Fruit fly (Drosophila melanogaster) whole organism, embryonic: ENCODE data around the gene ND-B17.

ENCODE experiments used
- Atf-2 ChIP-seq: fragments of 200-800 bp; sonication (Bioruptor generic); optimal IDR thresholded peaks from 2 replicates; lab custom pipeline; 2016; ENCODE audit warnings: missing biosample characterization, missing genetic modification characterization
- Bdp1 ChIP-seq: fragments of 200-800 bp; sonication (Bioruptor generic); optimal IDR thresholded peaks from 3 replicates; lab custom pipeline; 2016; ENCODE audit warnings: missing biosample characterization, missing genetic modification characterization
- CG10267 ChIP-seq: fragments of 200-800 bp; sonication (Bioruptor generic); optimal IDR thresholded peaks from 2 replicates; lab custom pipeline; 2018; ENCODE audit warnings: missing biosample characterization, mild to moderate bottlenecking, missing genetic modification characterization, moderate library complexity
- CG10321 ChIP-seq: fragments of 200-800 bp; sonication (Bioruptor generic); IDR thresholded peaks from 2 replicates; pipeline ENCODE4 v1.3.6; 2022; ENCODE audit warnings: missing biosample characterization, missing genetic modification characterization
- CG12391 ChIP-seq: fragments of 200-800 bp; sonication (Bioruptor generic); optimal IDR thresholded peaks from 3 replicates; lab custom pipeline; 2018; ENCODE audit warnings: missing biosample characterization, mild to moderate bottlenecking, missing genetic modification characterization, moderate library complexity
- CG1647 ChIP-seq: fragments of 200-800 bp; sonication (Bioruptor generic); optimal IDR thresholded peaks from 3 replicates; lab custom pipeline; 2016; ENCODE audit warnings: missing biosample characterization, missing genetic modification characterization
- CG16813 ChIP-seq: fragments of 200-800 bp; sonication (Bioruptor generic); IDR thresholded peaks from 3 replicates; pipeline ENCODE4 v1.3.6; 2022; ENCODE audit warnings: missing biosample characterization, missing genetic modification characterization; ENCODE audit not compliant: partially characterized antibody
- CG1832 ChIP-seq: fragments of 200-800 bp; sonication (Bioruptor generic); optimal IDR thresholded peaks from 2 replicates; lab custom pipeline; 2017; ENCODE audit warnings: missing biosample characterization, mild to moderate bottlenecking, missing genetic modification characterization, inconsistent platforms
- CG18476 ChIP-seq: fragments of 200-800 bp; sonication (Bioruptor generic); optimal IDR thresholded peaks from 2 replicates; lab custom pipeline; 2016; ENCODE audit warnings: missing biosample characterization, mild to moderate bottlenecking, missing genetic modification characterization
- CG18619 ChIP-seq: fragments of 200-800 bp; sonication (Bioruptor generic); optimal IDR thresholded peaks from 3 replicates; lab custom pipeline; 2017; ENCODE audit warnings: missing biosample characterization, mild to moderate bottlenecking, missing genetic modification characterization
- CG32532 ChIP-seq: fragments of 200-800 bp; sonication (Bioruptor generic); IDR thresholded peaks from 2 replicates; pipeline ENCODE4 v1.3.6; 2022; ENCODE audit warnings: missing biosample characterization, missing genetic modification characterization
- CG34422 ChIP-seq: fragments of 200-800 bp; sonication (Bioruptor generic); IDR thresholded peaks from 3 replicates; pipeline ENCODE4 v1.3.6; 2022; ENCODE audit warnings: missing biosample characterization, missing genetic modification characterization
- CG43689 ChIP-seq: fragments of 200-800 bp; sonication (Bioruptor generic); IDR thresholded peaks from 2 replicates; pipeline ENCODE4 v1.3.6; 2022; ENCODE audit warnings: missing biosample characterization, missing genetic modification characterization
- CG6175 ChIP-seq: fragments of 200-800 bp; sonication (Bioruptor generic); IDR thresholded peaks from 3 replicates; pipeline ENCODE4 v1.3.6; 2022; ENCODE audit warnings: missing biosample characterization, missing genetic modification characterization
- CG6683 ChIP-seq: fragments of 200-800 bp; sonication (Bioruptor generic); optimal IDR thresholded peaks from 2 replicates; lab custom pipeline; 2017; ENCODE audit warnings: missing biosample characterization, mild to moderate bottlenecking, missing genetic modification characterization, missing genetic modification reagents
- CG6689 ChIP-seq: fragments of 200-800 bp; sonication (Bioruptor generic); IDR thresholded peaks from 2 replicates; pipeline ENCODE4 v1.3.6; 2022; ENCODE audit warnings: missing biosample characterization, missing genetic modification characterization
- CG6765 ChIP-seq: fragments of 200-800 bp; sonication (Bioruptor generic); optimal IDR thresholded peaks from 3 replicates; lab custom pipeline; 2017; ENCODE audit warnings: missing biosample characterization, mild to moderate bottlenecking, missing genetic modification characterization
- CG7786 ChIP-seq: fragments of 200-800 bp; sonication (Bioruptor generic); optimal IDR thresholded peaks from 2 replicates; lab custom pipeline; 2016; ENCODE audit warnings: missing biosample characterization, missing genetic modification characterization
- CG9609 ChIP-seq: fragments of 200-800 bp; sonication (Bioruptor generic); optimal IDR thresholded peaks from 3 replicates; lab custom pipeline; 2016; ENCODE audit warnings: missing biosample characterization, missing genetic modification characterization
- CTCF ChIP-seq: fragments of 200-800 bp; sonication (Bioruptor generic); optimal IDR thresholded peaks from 2 replicates; lab custom pipeline; 2017; ENCODE audit warnings: missing biosample characterization, mild to moderate bottlenecking, missing genetic modification characterization, moderate library complexity
- CkIIα-i1 ChIP-seq: fragments of 200-800 bp; sonication (Bioruptor generic); IDR thresholded peaks from 2 replicates; pipeline ENCODE4 v1.3.6; 2022; ENCODE audit warnings: missing biosample characterization, missing genetic modification characterization
- Fer3 ChIP-seq: fragments of 200-800 bp; sonication (Bioruptor generic); optimal IDR thresholded peaks from 2 replicates; lab custom pipeline; 2018; ENCODE audit warnings: missing biosample characterization, mild to moderate bottlenecking, missing genetic modification characterization, moderate library complexity
- Gug ChIP-seq: fragments of 200-800 bp; sonication (Bioruptor generic); IDR thresholded peaks from 4 replicates; pipeline ENCODE4 v1.3.6; 2022; ENCODE audit warnings: missing biosample characterization, missing genetic modification characterization
- Hr3 ChIP-seq: fragments of 200-800 bp; sonication (Bioruptor generic); optimal IDR thresholded peaks from 3 replicates; lab custom pipeline; 2016; ENCODE audit warnings: missing biosample characterization, missing genetic modification characterization
- Hsf ChIP-seq: fragments of 200-800 bp; sonication (Bioruptor generic); optimal IDR thresholded peaks from 3 replicates; lab custom pipeline; 2016; ENCODE audit warnings: missing biosample characterization, missing genetic modification characterization
- MBD-R2 ChIP-seq: fragments of 200-800 bp; sonication (Bioruptor generic); IDR thresholded peaks from 2 replicates; pipeline ENCODE4 v1.3.6; 2022; ENCODE audit warnings: missing biosample characterization, missing genetic modification characterization
- MTF-1 ChIP-seq: fragments of 200-800 bp; sonication (Bioruptor generic); optimal IDR thresholded peaks from 2 replicates; lab custom pipeline; 2018; ENCODE audit warnings: missing biosample characterization, mild to moderate bottlenecking, missing genetic modification characterization, borderline replicate concordance
- NC2α ChIP-seq: fragments of 200-800 bp; sonication (Bioruptor generic); optimal IDR thresholded peaks from 2 replicates; lab custom pipeline; 2016; ENCODE audit warnings: missing biosample characterization, missing genetic modification characterization
- NC2β ChIP-seq: fragments of 200-800 bp; sonication (Bioruptor generic); optimal IDR thresholded peaks from 2 replicates; lab custom pipeline; 2016; ENCODE audit warnings: missing biosample characterization, missing genetic modification characterization
- NK7.1 ChIP-seq: fragments of 200-800 bp; sonication (Bioruptor generic); optimal IDR thresholded peaks from 3 replicates; lab custom pipeline; 2016; ENCODE audit warnings: missing biosample characterization, missing genetic modification characterization
- Nf-YC ChIP-seq: fragments of 200-800 bp; optimal IDR thresholded peaks from 3 replicates; lab custom pipeline; 2019; ENCODE audit warnings: missing biosample characterization, mild to moderate bottlenecking, missing genetic modification characterization, moderate library complexity
- ab ChIP-seq: fragments of 200-800 bp; sonication (Bioruptor generic); optimal IDR thresholded peaks from 2 replicates; lab custom pipeline; 2016; ENCODE audit warnings: missing biosample characterization, missing genetic modification characterization
- bsh ChIP-seq, 2 experiments: fragments of 200-800 bp; sonication (Bioruptor generic); optimal IDR thresholded peaks; 2 replicates each; lab custom pipeline; 2017 to 2018; ENCODE audit warnings: mild to moderate bottlenecking in 2 of 2, missing biosample characterization in 2 of 2, missing genetic modification characterization in 2 of 2, moderate library complexity in 1 of 2
- caup ChIP-seq: fragments of 200-800 bp; sonication (Bioruptor generic); optimal IDR thresholded peaks from 3 replicates; lab custom pipeline; 2017; ENCODE audit warnings: missing biosample characterization, mild to moderate bottlenecking, missing genetic modification characterization, moderate library complexity; ENCODE audit not compliant: severe bottlenecking
- ci ChIP-seq: fragments of 200-800 bp; sonication (Bioruptor generic); IDR thresholded peaks from 3 replicates; pipeline ENCODE4 v1.3.6; 2022; ENCODE audit warnings: missing biosample characterization, missing genetic modification characterization
- dati ChIP-seq: fragments of 200-800 bp; sonication (Bioruptor generic); IDR thresholded peaks from 2 replicates; pipeline ENCODE4 v1.3.6; 2022; ENCODE audit warnings: missing biosample characterization, missing genetic modification characterization
- dmrt99B ChIP-seq: fragments of 200-800 bp; sonication (Bioruptor generic); optimal IDR thresholded peaks from 2 replicates; lab custom pipeline; 2018; ENCODE audit warnings: missing biosample characterization, mild to moderate bottlenecking, missing genetic modification characterization, moderate library complexity
- exex ChIP-seq: fragments of 200-800 bp; sonication (Bioruptor generic); optimal IDR thresholded peaks from 4 replicates; lab custom pipeline; 2018; ENCODE audit warnings: missing biosample characterization, mild to moderate bottlenecking, missing genetic modification characterization, moderate library complexity
- fd3F ChIP-seq: fragments of 200-800 bp; sonication (Bioruptor generic); optimal IDR thresholded peaks from 2 replicates; lab custom pipeline; 2018; ENCODE audit warnings: missing biosample characterization, mild to moderate bottlenecking, missing genetic modification characterization, moderate library complexity
- gcm ChIP-seq: fragments of 200-800 bp; sonication (Bioruptor generic); optimal IDR thresholded peaks from 2 replicates; lab custom pipeline; 2019; ENCODE audit warnings: missing biosample characterization, mild to moderate bottlenecking, missing genetic modification characterization, moderate library complexity
- grn ChIP-seq: fragments of 200-800 bp; sonication (Bioruptor generic); optimal IDR thresholded peaks from 3 replicates; lab custom pipeline; 2017; ENCODE audit warnings: missing biosample characterization, missing genetic modification characterization
- gt ChIP-seq: fragments of 200-800 bp; sonication (Bioruptor generic); IDR thresholded peaks from 2 replicates; pipeline ENCODE4 v1.3.6; 2022; ENCODE audit warnings: missing biosample characterization, missing genetic modification characterization
- mirr ChIP-seq: fragments of 200-800 bp; sonication (Bioruptor generic); optimal IDR thresholded peaks from 3 replicates; lab custom pipeline; 2018; ENCODE audit warnings: missing biosample characterization, mild to moderate bottlenecking, missing genetic modification characterization
- nerfin-1 ChIP-seq: fragments of 200-800 bp; sonication (Bioruptor generic); optimal IDR thresholded peaks from 3 replicates; lab custom pipeline; 2019; ENCODE audit warnings: missing biosample characterization, mild to moderate bottlenecking, missing genetic modification characterization, moderate library complexity
- pum ChIP-seq: fragments of 200-800 bp; sonication (Bioruptor generic); optimal IDR thresholded peaks from 2 replicates; lab custom pipeline; 2016; ENCODE audit warnings: missing biosample characterization, missing genetic modification characterization
- row ChIP-seq: fragments of 200-800 bp; sonication (Bioruptor generic); IDR thresholded peaks from 3 replicates; pipeline ENCODE4 v1.3.6; 2022; ENCODE audit warnings: missing biosample characterization, missing genetic modification characterization
- sisA ChIP-seq: fragments of 200-800 bp; sonication (Bioruptor generic); IDR thresholded peaks from 2 replicates; pipeline ENCODE4 v1.3.6; 2022; ENCODE audit warnings: missing biosample characterization, missing genetic modification characterization
- toy ChIP-seq: fragments of 200-800 bp; sonication (Bioruptor generic); IDR thresholded peaks from 2 replicates; pipeline ENCODE4 v1.3.6; 2022; ENCODE audit warnings: missing biosample characterization, missing genetic modification characterization
- tx ChIP-seq: fragments of 200-800 bp; sonication (Bioruptor generic); optimal IDR thresholded peaks from 2 replicates; lab custom pipeline; 2016; ENCODE audit warnings: missing biosample characterization, missing genetic modification characterization

ND-B17 gene

dm6 chr2L:15761409-15762407 lies 10.8 kb upstream of the ND-B17 start (continued):
- TF ChIP-seq CG43689 (GFP tag; lab: Robert Waterston, UW) = peak; percentile 44; the same call in 1 of the 2 replicates
- peak; percentile 58 for TF ChIP-seq Fer3 (tag; lab: Kevin White, UChicago)
- peak; percentile 37; the same call in 1 of the 2 replicates for TF ChIP-seq CG10321 (GFP tag; lab: Robert Waterston, UW)
- TF ChIP-seq CG9609 (GFP tag; lab: Kevin White, UChicago) = peak; percentile 21
- peak; percentile 76 for TF ChIP-seq Hr3
- TF ChIP-seq CG6175 (GFP tag; lab: Robert Waterston, UW) = no peak
- peak; percentile 41 for TF ChIP-seq Nf-YC
- TF ChIP-seq gt (GFP tag; lab: Robert Waterston, UW) = peak; percentile 39; the same call in 1 of the 2 replicates
- no peak for TF ChIP-seq tx (GFP tag; lab: Kevin White, UChicago)
- peak; percentile 69; the same call in 2 of the 3 replicates for TF ChIP-seq CG34422 (GFP tag; lab: Robert Waterston, UW)
- TF ChIP-seq grn = peak; percentile 1
- peak; percentile 82 for TF ChIP-seq ci (GFP tag; lab: Robert Waterston, UW)
- peak; percentile 2 for TF ChIP-seq CG7786
- peak; percentile 24 for TF ChIP-seq MTF-1 (GFP tag; lab: Kevin White, UChicago)
- TF ChIP-seq NC2β (GFP tag; lab: Kevin White, UChicago) = peak; percentile 22
- TF ChIP-seq sisA (GFP tag; lab: Robert Waterston, UW) = peak; percentile 81
- TF ChIP-seq dati = 0 out of 2 replicates have a peak, but pooled peaks have one; percentile 53
- TF ChIP-seq CG18619 = peak; percentile 51
- TF ChIP-seq CG16813 (GFP tag; lab: Robert Waterston, UW) = no peak
- peak; percentile 43 for TF ChIP-seq fd3F (GFP tag; lab: Kevin White, UChicago)
- TF ChIP-seq caup (GFP tag; lab: Kevin White, UChicago) = peak; percentile 51
- TF ChIP-seq mirr (GFP tag; lab: Kevin White, UChicago) = no peak
- peak; percentile 27 for TF ChIP-seq Bdp1 (GFP tag; lab: Kevin White, UChicago)
- no peak for TF ChIP-seq CG1832
- peak; percentile 84 for TF ChIP-seq dmrt99B (tag; lab: Kevin White, UChicago)
- TF ChIP-seq gcm (GFP tag; lab: Kevin White, UChicago) = peak; percentile 76
- peak; percentile 27 for TF ChIP-seq CG6765
- peak; percentile 88 for TF ChIP-seq CG12391 (tag; lab: Kevin White, UChicago)
- TF ChIP-seq toy (GFP tag; lab: Robert Waterston, UW) = no peak
- no peak for TF ChIP-seq CkIIα-i1
- peak; percentile 28 to 78 for TF ChIP-seq bsh (GFP tag; optimal IDR thresholded peaks at IDR 0.05; lab: Kevin White, UChicago)
- TF ChIP-seq NC2α (GFP tag; lab: Kevin White, UChicago) = no peak
- TF ChIP-seq CG32532 (GFP tag; lab: Robert Waterston, UW) = peak; percentile 59; the same call in 1 of the 2 replicates
- no peak for TF ChIP-seq CTCF (GFP tag; lab: Kevin White, UChicago)
- TF ChIP-seq Hsf (GFP tag; lab: Kevin White, UChicago) = peak; percentile 56
- TF ChIP-seq CG18476 (GFP tag; lab: Kevin White, UChicago) = peak; percentile 51
- no peak for TF ChIP-seq Atf-2 (GFP tag; lab: Kevin White, UChicago)
- TF ChIP-seq NK7.1 (GFP tag; lab: Kevin White, UChicago) = peak; percentile 19
- TF ChIP-seq nerfin-1 = peak; percentile 58
- peak; percentile 41 for TF ChIP-seq CG6683 (GFP tag; lab: Kevin White, UChicago)
- no peak for TF ChIP-seq pum
- TF ChIP-seq exex (tag; lab: Kevin White, UChicago) = no peak
- peak; percentile 87 for TF ChIP-seq CG6689
- peak; percentile 26 for TF ChIP-seq CG1647 (GFP tag; lab: Kevin White, UChicago)
- no peak for TF ChIP-seq ab (GFP tag; lab: Kevin White, UChicago)
- peak; percentile 72 for TF ChIP-seq CG10267 (tag; lab: Kevin White, UChicago)
- TF ChIP-seq Gug (GFP tag; lab: Robert Waterston, UW) = peak; percentile 44; the same call in 2 of the 4 replicates
- TF ChIP-seq MBD-R2 (GFP tag; lab: Robert Waterston, UW) = no peak
- peak; percentile 89 for TF ChIP-seq row
